Worm (Caenorhabditis elegans) whole organism, L4 larva: ENCODE data around the gene fbxa-136.

Experiments used
- aly-2 ChIP-seq: sonication (generic microtip); optimal IDR thresholded peaks from 2 replicates; lab custom pipeline; 2018; ENCODE audit warnings: missing biosample characterization, missing genetic modification characterization
- ama-1 ChIP-seq: fragments of 150-350 bp; optimal IDR thresholded peaks from 2 replicates; lab custom pipeline; 2014; ENCODE audit warnings: inconsistent platforms, mixed read lengths
- cey-2 ChIP-seq: sonication (generic microtip); optimal IDR thresholded peaks from 3 replicates; lab custom pipeline; 2017; ENCODE audit warnings: missing genetic modification characterization, mild to moderate bottlenecking, missing compliant biosample characterization, antibody characterized with exemption, borderline replicate concordance; ENCODE audit not compliant: insufficient read depth
- lim-7 ChIP-seq: fragments of 200-800 bp; sonication (Bioruptor generic); IDR thresholded peaks from 2 replicates; pipeline ENCODE4 v1.3.6; 2022; ENCODE audit warnings: missing genetic modification characterization, missing compliant biosample characterization
- nhr-102 ChIP-seq: sonication (generic microtip); optimal IDR thresholded peaks from 2 replicates; lab custom pipeline; 2016; ENCODE audit warnings: mild to moderate bottlenecking, missing genetic modification characterization, moderate library complexity, missing compliant biosample characterization

ce11 chrV:17506289-17506688 is 14.5 kb upstream of the fbxa-136 start, which contains the start of gene srw-31:
- TF ChIP-seq aly-2 (tag; lab: Kevin White, UChicago): no peak
- TF ChIP-seq nhr-102: no peak
- no peak for TF ChIP-seq cey-2 (tag; lab: Kevin White, UChicago)
- TF ChIP-seq ama-1 (lab: Kevin White, UChicago): no peak
- TF ChIP-seq lim-7 (GFP tag; lab: Robert Waterston, UW): no peak
